Fruit fly (Drosophila melanogaster) whole organism, prepupa: Measurements from ENCODE around the gene CG6678.

Experiments
- CG6163 ChIP-seq: fragments of 200-800 bp; sonication (Bioruptor generic); IDR thresholded peaks from 3 replicates; pipeline ENCODE4 v1.3.6; 2022; ENCODE audit warnings: missing biosample characterization, missing genetic modification characterization
- ss ChIP-seq, 2 experiments: fragments of 200-800 bp; sonication (Bioruptor generic); optimal IDR thresholded peaks; 2 replicates in 1 of 2; 3 replicates in 1 of 2; lab custom pipeline; 2017 to 2018; ENCODE audit warnings: mild to moderate bottlenecking in 2 of 2, missing biosample characterization in 2 of 2, missing genetic modification characterization in 2 of 2, moderate library complexity in 1 of 2
- topi ChIP-seq: fragments of 200-800 bp; sonication (Bioruptor generic); optimal IDR thresholded peaks from 3 replicates; lab custom pipeline; 2016; ENCODE audit warnings: missing biosample characterization, missing genetic modification characterization

dm6 chr3R:21880510-21880909, 6.3 kb upstream of the CG6678 start, which contains the start of gene CG31465:
- no peak for TF ChIP-seq CG6163
- no peak for TF ChIP-seq ss (GFP tag; optimal IDR thresholded peaks at IDR 0.05; lab: Kevin White, UChicago)
- no peak for TF ChIP-seq topi
